Worm (Caenorhabditis elegans): ENCODE data around the gene ZK899.5.

DNA sequence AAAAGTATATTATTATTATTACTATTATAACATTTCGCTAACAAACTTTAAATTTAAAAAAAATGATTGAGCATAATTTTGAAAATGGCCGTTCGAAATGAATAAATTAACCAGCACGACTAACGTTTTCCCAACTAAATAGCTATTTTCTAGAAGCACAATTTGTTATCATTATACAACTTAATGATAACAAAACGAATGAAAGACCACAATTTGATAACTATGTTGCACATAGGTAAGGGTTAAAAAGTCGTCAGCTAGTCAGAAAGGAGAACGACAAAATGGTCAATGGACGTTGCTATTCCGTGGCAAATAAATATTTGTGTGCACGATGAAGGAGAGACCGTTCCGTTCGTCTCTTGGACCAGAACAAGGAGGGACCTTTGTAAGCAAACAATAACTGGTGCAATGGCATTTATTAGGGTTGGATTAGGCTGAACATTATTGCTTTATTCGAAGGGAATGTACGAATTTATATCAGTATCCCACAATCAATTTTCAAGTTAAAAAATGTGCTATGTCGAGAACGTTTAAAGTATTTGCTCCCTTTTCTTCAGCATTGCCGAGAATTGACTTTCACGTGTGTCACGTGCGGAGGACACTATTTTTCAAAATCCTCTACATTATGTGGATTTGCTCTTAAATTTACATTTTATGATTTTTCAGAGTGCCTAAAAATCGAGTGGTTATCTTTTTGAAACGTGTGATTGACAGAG lies 8.1 kb downstream of the ZK899.5 start, which contains the start of gene ZK899.3:
- TF ChIP-seq nhr-28 (tag; optimal IDR thresholded peaks at IDR 0.05), result no peak
- TF ChIP-seq pqm-1 (tag; optimal IDR thresholded peaks at IDR 0.05), result no peak
- no peak for TF ChIP-seq mdl-1 (tag; optimal IDR thresholded peaks at IDR 0.05)
